Worm (Caenorhabditis elegans): ENCODE measurements around the gene ubc-15.

ubc-15 gene

ce11 chrII:2888957-2889630, 24.3 kb downstream of the ubc-15 start, which contains the start of gene pinn-1 (continued):
- TF ChIP-seq F13H6.1 (tag; optimal IDR thresholded peaks at IDR 0.05) (peak; percentile 90), peb-1 (tag; optimal IDR thresholded peaks at IDR 0.05) (no peak), nhr-11 (tag; optimal IDR thresholded peaks at IDR 0.05) (no peak), ztf-1 (GFP tag; conservative IDR thresholded peaks at IDR 0.05) (0 out of 2 replicates have a peak, but pooled peaks have one; percentile 56), sem-4 (tag; optimal IDR thresholded peaks at IDR 0.05) (peak; percentile 83), egl-27 (tag; optimal IDR thresholded peaks at IDR 0.05) (peak; percentile 61), elt-3 (tag; optimal IDR thresholded peaks at IDR 0.05) (no peak), Y55F3AM.14 (GFP tag; optimal IDR thresholded peaks at IDR 0.05) (peak; percentile 50), ztf-4 (tag; optimal IDR thresholded peaks at IDR 0.05) (peak; percentile 53), nhr-12 (tag; optimal IDR thresholded peaks at IDR 0.05) (peak; percentile 56), nhr-21 (tag; optimal IDR thresholded peaks at IDR 0.05) (peak; percentile 87), unc-55 (GFP tag; optimal IDR thresholded peaks at IDR 0.05) (peak; percentile 94), nhr-6 (tag; optimal IDR thresholded peaks at IDR 0.05) (peak; percentile 14), ceh-16 (tag; optimal IDR thresholded peaks at IDR 0.05) (peak; percentile 73), lin-39 (tag; optimal IDR thresholded peaks at IDR 0.05) (no peak), alr-1 (tag; optimal IDR thresholded peaks at IDR 0.05) (no peak), sma-3 (GFP tag; optimal IDR thresholded peaks at IDR 0.05) (peak; percentile 93), zag-1 (tag; optimal IDR thresholded peaks at IDR 0.05) (peak; percentile 66), nhr-10 (tag; optimal IDR thresholded peaks at IDR 0.05) (peak; percentile 62), nhr-25 (tag; optimal IDR thresholded peaks at IDR 0.05) (peak; percentile 88), unc-39 (tag; optimal IDR thresholded peaks at IDR 0.05) (no peak), gmeb-1 (tag; optimal IDR thresholded peaks at IDR 0.05) (peak; percentile 87), sma-9 (GFP tag; optimal IDR thresholded peaks at IDR 0.05) (peak; percentile 94), sma-9 (tag; optimal IDR thresholded peaks at IDR 0.05) (no peak), nhr-77 (tag; optimal IDR thresholded peaks at IDR 0.05) (peak; percentile 73), crh-2 (tag; optimal IDR thresholded peaks at IDR 0.05) (peak; percentile 87), skn-1 (tag; optimal IDR thresholded peaks at IDR 0.05) (no peak)

DNA sequence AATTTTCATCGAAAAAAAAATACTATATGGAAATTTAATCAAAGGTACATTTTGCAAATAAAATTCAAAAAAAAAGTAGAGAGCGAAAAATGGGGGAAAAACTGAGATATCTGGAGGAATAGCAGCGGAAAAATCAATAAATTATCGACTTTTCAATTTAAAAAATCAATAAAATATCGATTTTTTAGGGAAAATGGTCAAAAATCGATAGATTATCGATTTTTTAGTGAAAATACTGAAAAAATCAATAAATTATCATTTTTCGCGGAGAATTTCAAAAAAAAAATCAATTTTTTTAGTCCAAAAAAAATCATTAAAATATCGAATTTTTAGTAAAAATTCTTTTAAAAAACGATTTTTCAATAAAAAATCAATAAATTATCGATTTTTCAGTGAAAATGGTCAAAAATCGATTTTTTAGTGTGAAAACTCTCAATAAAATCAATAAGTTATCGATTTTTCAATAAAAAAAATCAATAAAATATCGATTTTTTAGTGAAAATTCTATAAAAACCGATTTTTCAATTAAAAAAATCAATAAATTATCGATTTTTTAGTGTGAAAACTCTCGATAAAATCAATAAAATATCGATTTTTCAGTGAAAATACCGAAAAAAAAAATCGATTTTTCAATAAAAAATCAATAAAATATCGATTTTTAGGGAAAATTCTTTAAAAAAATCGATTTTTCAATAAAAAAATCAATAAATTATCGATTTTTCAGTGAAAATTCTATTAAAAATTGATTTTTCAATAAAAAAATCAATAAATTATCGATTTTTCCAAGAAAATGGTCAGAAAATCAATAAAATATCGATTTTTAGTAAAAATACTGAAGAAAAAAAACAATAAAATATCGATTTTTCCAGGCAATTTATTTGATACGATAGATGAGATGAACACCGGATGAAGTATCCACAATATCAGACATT, 27.6 kb downstream of the ubc-15 start:
- TF ChIP-seq lsy-2 (tag; optimal IDR thresholded peaks at IDR 0.05) (no peak), F13H6.1 (tag; optimal IDR thresholded peaks at IDR 0.05) (no peak), nhr-237 (tag; optimal IDR thresholded peaks at IDR 0.05) (no peak), ztf-4 (tag; optimal IDR thresholded peaks at IDR 0.05) (no peak), ztf-11 (tag; optimal IDR thresholded peaks at IDR 0.05) (no peak), ztf-1 (GFP tag; conservative IDR thresholded peaks at IDR 0.05) (no peak), nhr-21 (tag; optimal IDR thresholded peaks at IDR 0.05) (no peak), unc-39 (tag; optimal IDR thresholded peaks at IDR 0.05) (no peak)

DNA sequence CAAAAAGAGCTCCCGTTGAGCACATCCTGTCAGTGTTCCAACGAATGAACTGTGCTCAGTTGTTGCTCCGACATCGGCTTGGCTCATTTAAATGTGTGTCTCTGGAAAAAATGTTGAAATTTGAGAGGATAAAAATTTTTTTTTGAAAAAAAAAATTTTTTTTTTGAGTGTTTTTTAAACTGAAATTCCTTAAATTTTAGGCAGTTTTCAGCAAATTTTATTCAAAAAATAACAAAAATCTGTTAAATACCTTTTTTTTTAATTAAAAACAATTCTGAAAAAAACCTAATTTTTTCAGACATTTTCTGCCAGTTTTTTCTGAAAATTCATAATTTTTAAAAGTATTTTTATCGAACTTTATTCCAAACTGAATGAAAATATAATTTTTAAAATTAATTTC, 28.6 kb downstream of the ubc-15 start, which contains the start of gene pigw-1:
pigw-1 (minus strand) TSS at position 101 of the 400 bp plus-strand sequence.
- TF ChIP-seq lin-39 (tag; optimal IDR thresholded peaks at IDR 0.05) (no peak), egl-27 (tag; optimal IDR thresholded peaks at IDR 0.05) (no peak), Y55F3AM.14 (GFP tag; optimal IDR thresholded peaks at IDR 0.05) (no peak), ztf-11 (tag; optimal IDR thresholded peaks at IDR 0.05) (no peak), ceh-82 (tag; optimal IDR thresholded peaks at IDR 0.05) (no peak), nhr-129 (tag; optimal IDR thresholded peaks at IDR 0.05) (no peak), lin-13 (GFP tag; optimal IDR thresholded peaks at IDR 0.05) (no peak), alr-1 (tag; optimal IDR thresholded peaks at IDR 0.05) (no peak), blmp-1 (tag; optimal IDR thresholded peaks at IDR 0.05; ENCODE audit: insufficient read depth) (no peak), ama-1 (optimal IDR thresholded peaks at IDR 0.05) (no peak), F13H6.1 (tag; optimal IDR thresholded peaks at IDR 0.05) (no peak), nhr-12 (tag; optimal IDR thresholded peaks at IDR 0.05) (no peak), peb-1 (tag; optimal IDR thresholded peaks at IDR 0.05) (no peak), gmeb-1 (tag; optimal IDR thresholded peaks at IDR 0.05) (no peak), mdl-1 (tag; optimal IDR thresholded peaks at IDR 0.05) (no peak), nhr-10 (tag; optimal IDR thresholded peaks at IDR 0.05) (no peak), elt-3 (tag; optimal IDR thresholded peaks at IDR 0.05) (no peak)

Data from whole organism, L2 larva.